Worm (Caenorhabditis elegans): ENCODE results near the gene srh-3.
"Not testable (repeated sequence)": the region's sequence is repeated elsewhere in the genome, so short reads cannot be mapped to it uniquely, and the experiment has no call there.

Gene srh-3

DNA sequence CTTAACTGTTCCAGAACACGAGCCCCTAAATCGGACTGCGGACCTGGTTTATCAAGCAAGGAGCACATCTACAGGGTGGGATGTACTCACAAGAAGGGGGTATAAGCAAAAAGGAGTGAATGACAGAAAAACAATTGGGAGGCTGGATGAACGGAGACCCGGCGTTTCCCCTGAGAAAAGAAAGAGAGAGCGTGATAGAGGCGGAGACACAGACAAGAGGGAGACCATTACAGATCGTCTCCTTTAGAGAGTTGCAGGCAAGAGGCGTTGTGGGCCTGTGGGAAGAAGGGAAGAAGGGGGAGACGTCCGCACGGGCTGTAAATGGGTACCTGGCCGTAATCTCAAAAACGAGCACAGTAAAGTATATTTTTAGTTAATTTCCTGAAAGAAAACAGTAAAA lies 11.5 kb downstream of the srh-3 start, which contains the start of gene Y46H3C.7:
TSS of gene Y46H3C.7 (minus strand) at position 147 of the 400 bp plus-strand sequence.
- not testable (repeated sequence) for TF ChIP-seq unc-62 (GFP tag; optimal IDR thresholded peaks at IDR 0.05)

DNA sequence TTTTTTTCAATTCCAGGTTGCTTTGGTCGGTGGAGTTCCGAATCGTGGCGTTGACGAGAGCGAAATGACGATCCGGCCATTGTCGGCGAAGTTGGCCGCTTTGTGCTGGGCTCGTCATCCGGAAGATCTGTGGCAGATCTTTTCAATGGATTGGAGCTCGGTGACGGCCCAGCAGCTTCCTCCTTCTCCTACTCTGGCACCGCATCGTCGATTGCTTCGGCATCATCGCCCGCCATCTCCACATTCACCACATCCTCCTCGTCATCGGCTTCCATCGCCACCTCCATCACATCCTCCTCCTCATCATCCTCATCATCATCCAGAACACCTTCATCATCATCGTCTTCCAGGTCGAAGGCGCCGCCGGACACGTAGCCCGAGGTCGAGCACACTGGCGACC lies 16.0 kb downstream of the srh-3 start:
- TF ChIP-seq unc-62 (GFP tag; optimal IDR thresholded peaks at IDR 0.05) = no peak

DNA sequence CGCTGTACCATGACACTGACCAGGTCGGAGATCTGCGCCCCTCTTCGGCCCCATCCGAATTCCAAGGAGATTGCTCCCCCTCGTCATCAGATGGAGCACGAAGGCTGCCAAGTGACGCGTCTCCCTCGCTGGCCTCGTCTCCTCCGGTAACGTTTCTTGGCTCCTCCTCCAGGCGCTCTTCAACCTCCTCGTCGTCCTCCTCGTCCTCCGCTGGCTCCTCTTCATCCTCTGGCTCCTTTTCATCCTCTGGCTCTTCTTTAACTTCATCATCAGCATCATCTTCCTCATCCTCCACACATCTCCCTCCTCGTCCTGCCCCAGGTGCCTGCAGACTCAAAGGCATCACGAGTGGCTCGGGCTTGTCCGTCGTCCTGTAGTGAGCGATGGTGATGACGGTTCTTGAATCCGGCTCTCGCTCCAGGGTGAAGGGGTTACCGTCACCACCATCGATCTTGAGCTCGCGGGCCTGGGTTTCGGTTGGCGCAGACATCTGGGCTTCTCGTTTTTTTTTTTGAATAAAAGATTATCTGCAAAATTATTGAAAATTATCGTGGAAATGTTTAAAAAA lies 16.9 kb downstream of the srh-3 start:
- TF ChIP-seq unc-62 (GFP tag; optimal IDR thresholded peaks at IDR 0.05) = no peak

DNA sequence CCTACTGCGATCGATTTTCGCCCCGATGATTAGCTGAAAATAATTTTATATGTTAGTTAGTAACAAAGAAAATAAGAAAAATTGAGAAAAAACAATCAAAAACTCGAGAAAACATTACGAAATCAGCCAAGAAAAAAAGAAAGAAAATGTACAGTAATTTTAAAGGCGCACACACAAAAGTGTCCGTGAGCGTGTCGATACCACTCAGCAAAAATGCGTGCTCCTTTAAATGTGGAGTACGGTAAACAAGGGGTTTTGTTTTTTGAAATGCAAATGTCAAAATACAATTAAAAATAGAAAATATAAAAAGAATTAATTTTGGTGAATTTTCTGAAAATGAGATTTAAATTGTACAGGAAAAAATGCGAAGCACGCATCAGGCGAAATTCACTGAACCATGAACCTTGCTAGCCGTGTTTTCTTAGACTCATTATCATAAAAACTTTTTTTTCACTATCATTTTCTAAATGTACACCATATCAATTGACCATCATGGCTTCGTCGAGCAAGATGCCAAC lies 19.3 kb downstream of the srh-3 start, which contains the start of gene srw-90:
TSS of gene srw-90 (plus strand) at position 468 of the 518 bp plus-strand sequence.
- TF ChIP-seq unc-62 (GFP tag; optimal IDR thresholded peaks at IDR 0.05) = no peak

DNA sequence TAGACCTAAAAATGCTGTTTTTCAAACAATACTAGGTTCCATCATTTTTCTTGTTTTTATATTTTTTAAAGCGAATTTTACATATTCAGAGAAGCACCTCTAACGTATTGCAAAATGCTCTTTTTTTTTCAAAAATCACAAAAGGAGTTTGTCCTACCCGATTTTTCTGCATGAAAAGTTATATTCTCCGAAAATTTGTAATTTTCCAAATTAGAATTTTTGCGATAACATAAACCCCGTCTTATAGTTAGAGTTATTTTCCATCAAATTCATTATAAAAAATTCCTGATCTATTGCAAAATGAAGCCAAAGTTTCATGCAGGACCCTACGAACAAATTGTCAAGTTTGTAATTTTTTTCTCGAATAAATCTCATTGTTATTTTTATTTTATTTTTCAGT lies 26.1 kb downstream of the srh-3 start, which contains the start of gene srw-99:
TSS of gene srw-99 (plus strand) at position 301 of the 400 bp plus-strand sequence.
- TF ChIP-seq unc-62 (GFP tag; optimal IDR thresholded peaks at IDR 0.05) = no peak

DNA sequence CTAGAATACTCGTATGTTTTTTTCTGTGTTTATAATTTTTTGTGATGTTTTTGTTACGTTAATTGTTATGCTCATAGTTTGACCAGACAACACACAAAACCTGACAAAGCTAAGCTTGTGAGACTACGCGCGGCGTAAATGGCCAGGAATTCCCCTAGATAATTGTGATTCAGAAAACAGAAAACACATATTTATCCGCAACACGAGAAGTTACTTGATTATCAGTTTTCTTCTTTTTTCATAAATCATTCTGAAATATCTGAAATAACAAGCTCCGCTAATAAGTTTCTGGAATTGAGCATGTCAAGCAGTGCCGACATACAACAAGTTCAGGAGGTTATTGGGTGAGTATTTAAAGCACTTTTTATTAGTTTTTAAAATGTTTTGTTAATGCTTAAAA lies 28.5 kb downstream of the srh-3 start, which contains the start of gene srw-100:
TSS of gene srw-100 (plus strand) at position 301 of the 400 bp plus-strand sequence.
- TF ChIP-seq unc-62 (GFP tag; optimal IDR thresholded peaks at IDR 0.05) = no peak

DNA sequence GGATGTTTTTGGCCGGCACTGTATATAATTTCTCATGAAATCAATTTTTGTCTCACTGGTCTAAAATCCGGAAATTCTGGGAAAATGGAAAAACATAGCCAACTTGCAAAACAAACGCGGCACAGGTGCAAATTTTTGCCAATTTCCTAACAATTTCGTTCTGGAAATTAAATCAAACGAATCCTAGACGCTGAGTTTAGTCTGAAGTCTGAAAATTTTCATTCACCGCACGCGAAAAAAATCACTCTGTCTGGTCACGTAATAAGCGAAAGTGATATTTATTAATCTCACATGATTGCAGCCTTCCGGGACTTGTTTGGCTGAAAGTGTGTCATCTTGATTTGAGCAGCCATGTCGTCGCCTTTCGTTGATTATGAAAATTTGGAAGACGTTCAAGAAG lies 34.5 kb downstream of the srh-3 start, which contains the start of gene srw-103:
TSS of gene srw-103 (plus strand) at position 301 of the 400 bp plus-strand sequence.
- TF ChIP-seq unc-62 (GFP tag; optimal IDR thresholded peaks at IDR 0.05) = no peak

DNA sequence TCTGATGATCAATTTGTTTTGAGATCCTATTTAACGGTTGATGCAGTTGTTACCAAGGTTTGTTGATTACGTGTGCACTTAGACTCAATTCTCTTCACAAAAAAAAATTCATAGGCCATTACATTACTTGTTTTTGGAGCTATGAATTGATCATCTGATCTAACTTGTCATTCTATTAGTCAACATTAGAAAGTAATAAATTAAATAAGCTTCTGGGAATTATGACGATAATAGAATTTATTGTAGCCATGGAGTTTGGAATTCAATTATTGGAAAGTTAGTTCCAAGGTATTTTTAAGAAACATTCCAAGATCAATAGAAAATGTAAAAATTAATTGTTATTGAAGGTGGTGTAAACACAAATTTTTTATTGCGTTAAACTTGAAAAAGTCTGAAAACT lies 35.9 kb downstream of the srh-3 start:
- TF ChIP-seq unc-62 (GFP tag; optimal IDR thresholded peaks at IDR 0.05) = no peak

DNA sequence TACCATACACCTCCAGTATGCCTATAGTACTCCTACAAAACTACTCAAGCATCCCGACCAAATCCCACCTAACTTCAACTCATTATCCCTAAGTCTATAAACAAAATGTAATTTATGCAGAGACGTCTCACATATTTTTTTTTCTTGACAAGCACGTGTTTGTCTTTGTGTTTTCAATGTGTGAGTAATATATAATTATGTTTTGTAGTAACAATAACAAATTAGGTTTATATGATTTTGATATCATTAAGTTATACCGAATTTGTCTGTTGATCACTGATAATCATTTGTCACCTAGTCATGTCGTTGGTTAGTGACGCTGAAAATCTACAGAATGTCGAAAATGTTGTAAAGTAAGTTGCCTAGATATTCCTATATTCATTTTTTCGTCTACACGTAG lies 37.5 kb downstream of the srh-3 start, which contains the start of gene srw-102:
TSS of gene srw-102 (plus strand) at position 301 of the 400 bp plus-strand sequence.
- no peak for TF ChIP-seq unc-62 (GFP tag; optimal IDR thresholded peaks at IDR 0.05)

DNA sequence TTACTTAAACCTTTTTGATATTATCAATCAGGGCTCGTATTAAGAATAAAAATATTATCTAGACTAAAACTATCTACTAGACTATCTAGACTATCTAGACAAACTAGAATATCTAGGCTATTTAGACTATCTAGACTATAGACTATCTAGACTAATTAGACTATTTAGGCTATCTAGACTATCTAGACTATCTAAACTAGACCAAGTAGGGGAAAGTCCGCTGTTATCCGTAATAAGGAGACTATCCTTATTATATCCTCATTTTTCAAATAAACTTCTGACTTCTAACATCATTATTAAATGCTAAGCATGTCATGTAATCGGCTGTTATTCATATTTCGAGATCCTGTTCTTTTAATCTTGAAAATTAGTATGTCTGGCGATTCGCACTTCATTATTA lies 39.6 kb downstream of the srh-3 start, which contains the start of gene srw-101:
TSS of gene srw-101 (plus strand) at position 301 of the 400 bp plus-strand sequence.
- no peak for TF ChIP-seq unc-62 (GFP tag; optimal IDR thresholded peaks at IDR 0.05)

DNA sequence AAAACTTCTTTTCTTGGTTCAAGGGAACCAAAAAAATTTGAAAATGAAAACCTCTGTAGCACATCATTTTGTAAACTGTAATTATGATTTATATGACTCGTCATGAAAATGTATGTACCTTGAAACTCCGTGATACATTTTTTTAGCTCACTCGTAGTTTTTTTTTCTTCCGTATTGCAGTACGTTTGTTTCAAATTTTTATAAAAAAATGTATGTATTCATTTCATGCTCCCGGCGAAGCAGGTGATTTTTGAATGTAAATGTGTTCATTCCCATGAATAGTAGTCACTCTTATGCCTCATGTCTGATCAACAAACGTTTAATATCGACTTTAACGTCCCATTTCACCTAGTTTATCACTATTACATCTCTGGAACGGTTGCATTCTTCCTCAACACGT lies 43.0 kb downstream of the srh-3 start, which contains the start of gene sri-27:
TSS of gene sri-27 (plus strand) at position 301 of the 400 bp plus-strand sequence.
- TF ChIP-seq unc-62 (GFP tag; optimal IDR thresholded peaks at IDR 0.05) = no peak

DNA sequence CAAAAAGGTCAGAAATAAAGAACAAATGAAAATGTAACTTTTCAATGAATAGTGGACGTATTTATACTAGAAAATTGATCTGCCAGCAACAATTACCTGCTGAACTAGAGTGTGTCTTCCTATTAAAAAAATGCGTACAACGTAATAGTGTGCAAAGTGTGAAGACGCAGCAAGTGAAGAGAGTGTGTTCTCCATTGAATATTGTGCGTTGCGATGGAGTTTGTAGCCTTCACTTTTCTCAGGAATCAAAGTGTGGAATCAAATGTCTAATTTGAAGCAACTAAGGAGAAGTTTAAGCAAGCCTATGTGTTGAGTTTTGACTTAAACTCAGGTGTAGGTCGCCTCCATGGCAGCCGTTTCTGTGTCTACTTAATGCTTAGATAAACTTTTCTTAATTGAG lies 49.5 kb downstream of the srh-3 start, which contains the start of gene gst-21:
TSS of gene gst-21 (minus strand) at position 101 of the 400 bp plus-strand sequence.
- no peak for TF ChIP-seq unc-62 (GFP tag; optimal IDR thresholded peaks at IDR 0.05)

DNA sequence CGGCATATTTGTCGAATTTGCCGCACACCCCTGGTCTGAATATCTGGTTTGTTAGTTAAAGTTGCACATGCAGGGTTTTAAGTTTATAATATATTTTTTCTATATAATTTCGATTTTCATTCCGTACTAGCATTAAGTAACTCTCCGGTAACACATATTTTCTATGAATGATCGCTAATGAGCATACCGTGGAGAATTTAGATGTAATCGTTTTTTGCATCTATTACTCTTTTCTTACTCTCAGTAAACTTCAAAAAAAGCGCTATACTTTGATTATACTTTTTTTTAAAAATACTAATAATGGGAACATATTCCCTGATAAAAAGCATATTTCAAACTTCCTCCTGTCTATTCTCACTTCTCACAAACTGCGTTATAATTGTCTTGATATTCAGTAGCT lies 52.2 kb downstream of the srh-3 start, which contains the start of gene str-160:
TSS of gene str-160 (plus strand) at position 301 of the 400 bp plus-strand sequence.
- no peak for TF ChIP-seq unc-62 (GFP tag; optimal IDR thresholded peaks at IDR 0.05)

Measured in whole organism, dauer.